Worm (Caenorhabditis elegans) whole organism, L3 larva: ENCODE data around the gene sru-19.

Experiments used
- egl-27 ChIP-seq: sonication (generic microtip); optimal IDR thresholded peaks from 4 replicates; lab custom pipeline; 2017; ENCODE audit warnings: missing biosample characterization, missing genetic modification reagents, missing genetic modification characterization
- fos-1 ChIP-seq: fragments of 150-350 bp; optimal IDR thresholded peaks from 2 replicates; lab custom pipeline; 2014; ENCODE audit warnings: missing biosample characterization, missing genetic modification characterization
- nfya-1 ChIP-seq: sonication (generic microtip); optimal IDR thresholded peaks from 2 replicates; lab custom pipeline; 2017; ENCODE audit warnings: missing genetic modification characterization, mild to moderate bottlenecking, missing compliant biosample characterization, antibody characterized with exemption, moderate library complexity; ENCODE audit not compliant: insufficient read depth
- nhr-11 ChIP-seq: fragments of 150-350 bp; optimal IDR thresholded peaks from 2 replicates; lab custom pipeline; 2014; ENCODE audit warnings: missing biosample characterization, missing genetic modification characterization
- nhr-28 ChIP-seq: fragments of 150-350 bp; optimal IDR thresholded peaks from 2 replicates; lab custom pipeline; 2014; ENCODE audit warnings: missing biosample characterization, missing genetic modification characterization
- nhr-76 ChIP-seq: fragments of 150-350 bp; sonication (generic microtip); optimal IDR thresholded peaks from 5 replicates; lab custom pipeline; 2014; ENCODE audit warnings: missing biosample characterization, missing genetic modification characterization
- skn-1 ChIP-seq: fragments of 150-350 bp; optimal IDR thresholded peaks from 2 replicates; lab custom pipeline; 2014; ENCODE audit warnings: missing biosample characterization, missing genetic modification characterization
- ztf-11 ChIP-seq: fragments of 150-350 bp; optimal IDR thresholded peaks from 2 replicates; lab custom pipeline; 2014; ENCODE audit warnings: missing biosample characterization, missing genetic modification characterization

- no peak for TF ChIP-seq ztf-11 (tag; lab: Kevin White, UChicago)
- TF ChIP-seq nhr-11 (tag; lab: Kevin White, UChicago): no peak
- TF ChIP-seq egl-27 (tag; lab: Kevin White, UChicago): no peak
- no peak for TF ChIP-seq nhr-28 (tag; lab: Kevin White, UChicago)
- no peak for TF ChIP-seq nfya-1
- peak; percentile 41 for TF ChIP-seq skn-1
- TF ChIP-seq nhr-76 (tag; lab: Kevin White, UChicago): no peak
- TF ChIP-seq fos-1 (tag; lab: Kevin White, UChicago): no peak
Measured at ce11 chrIV:12527217-12527616, 28.9 kb downstream of the sru-19 start, which contains the start of gene F53B2.8.
